Fruit fly (Drosophila melanogaster): ENCODE results near the gene CG33310.

CG33310 gene

DNA sequence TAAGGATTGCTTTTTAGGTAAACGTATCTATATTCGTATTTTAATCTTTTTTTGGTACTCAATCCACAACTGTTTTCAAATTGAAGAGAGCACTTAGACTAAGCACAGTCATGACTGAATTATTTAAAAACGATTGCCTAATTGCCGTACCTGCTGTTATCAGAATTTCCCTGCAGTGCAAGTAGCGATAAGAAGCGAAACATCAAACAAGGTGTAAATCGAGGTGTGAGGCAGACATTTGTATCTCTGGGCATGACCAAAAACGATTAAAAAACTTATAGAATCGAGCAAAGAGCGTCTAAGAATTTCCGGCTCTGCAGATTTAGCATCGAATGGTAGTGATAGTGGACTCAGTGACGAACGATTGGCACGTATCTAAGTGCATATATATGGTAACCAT lies 28.4 kb downstream of the CG33310 start:
- no peak for TF ChIP-seq CG2712 (tag; optimal IDR thresholded peaks at IDR 0.05)
- TF ChIP-seq aop (GFP tag; IDR thresholded peaks at IDR 0.05) = no peak
- no peak for TF ChIP-seq CG16863 (GFP tag; optimal IDR thresholded peaks at IDR 0.05)
- TF ChIP-seq CG2199 (GFP tag; IDR thresholded peaks at IDR 0.05) = peak; percentile 55; the same call in 1 of the 3 replicates
- TF ChIP-seq sd (tag; optimal IDR thresholded peaks at IDR 0.05) = peak; percentile 28
- no peak for TF ChIP-seq MESR4 (GFP tag; optimal IDR thresholded peaks at IDR 0.05)
- peak; percentile 55 for TF ChIP-seq sens (GFP tag)
- no peak for TF ChIP-seq nmo (GFP tag; optimal IDR thresholded peaks at IDR 0.05)
- no peak for TF ChIP-seq CG11456 (GFP tag; IDR thresholded peaks at IDR 0.05)
- no peak for TF ChIP-seq zen2 (GFP tag; IDR thresholded peaks at IDR 0.05; ENCODE audit: partially characterized antibody)

DNA sequence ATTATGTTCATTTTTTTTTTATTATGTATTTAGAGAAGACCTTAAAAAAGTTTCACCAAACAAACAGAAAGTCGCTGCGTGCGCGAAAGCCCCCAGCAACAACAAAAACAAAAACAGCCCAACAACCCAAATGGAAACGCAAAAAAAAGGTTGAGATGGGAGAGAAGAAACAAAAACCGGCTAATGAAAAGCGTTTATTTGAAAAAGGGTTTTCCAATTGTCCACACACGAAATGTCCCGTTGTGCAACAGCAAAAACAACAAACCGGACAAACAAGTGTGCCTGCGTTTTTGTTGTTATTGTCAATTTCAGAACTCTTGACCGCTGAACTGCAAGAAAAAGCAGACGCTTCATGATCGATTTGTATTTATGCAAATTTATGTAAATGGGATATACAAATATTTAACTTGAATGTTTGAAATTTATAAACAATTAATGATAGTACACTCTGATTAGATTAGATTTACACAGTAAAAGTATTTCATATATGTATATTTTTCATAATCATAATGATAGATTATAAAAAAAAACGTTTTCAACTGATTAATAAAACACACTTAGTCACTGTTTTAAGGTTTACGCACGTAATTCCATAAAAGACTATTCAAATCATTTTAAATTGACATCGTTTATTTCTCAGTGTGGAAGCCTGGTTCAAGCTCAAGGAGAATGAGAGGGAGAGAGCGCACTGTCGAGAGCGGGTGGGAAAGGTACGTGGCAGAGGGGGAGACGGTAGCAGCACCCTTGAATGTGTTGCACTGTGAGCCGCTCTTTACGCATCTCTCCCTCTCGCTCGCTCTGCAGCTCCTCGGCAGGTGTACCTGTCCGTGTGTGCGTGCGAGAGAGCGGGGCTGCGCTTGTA lies 29.9 kb downstream of the CG33310 start:
- TF ChIP-seq hbn (GFP tag; IDR thresholded peaks at IDR 0.05; ENCODE audit: partially characterized antibody) = 0 out of 2 replicates have a peak, but pooled peaks have one; percentile 21
- TF ChIP-seq CG17385 (GFP tag; optimal IDR thresholded peaks at IDR 0.05) = peak; percentile 68
- TF ChIP-seq CG32532 (GFP tag; IDR thresholded peaks at IDR 0.05) = peak; percentile 57; the same call in 1 of the 2 replicates
- TF ChIP-seq CG11504 (tag; optimal IDR thresholded peaks at IDR 0.05) = peak; percentile 85
- TF ChIP-seq vnd (GFP tag; IDR thresholded peaks at IDR 0.05; ENCODE audit: partially characterized antibody) = no peak
- peak; percentile 69 for TF ChIP-seq ap (GFP tag; IDR thresholded peaks at IDR 0.05)
- no peak for TF ChIP-seq CG8089 (GFP tag; optimal IDR thresholded peaks at IDR 0.05)
- TF ChIP-seq NK7.1 (GFP tag; optimal IDR thresholded peaks at IDR 0.05) = no peak
- TF ChIP-seq CG5953 (GFP tag; IDR thresholded peaks at IDR 0.05) = peak; percentile 40
- peak; percentile 82 for TF ChIP-seq CG8290 (GFP tag; optimal IDR thresholded peaks at IDR 0.05)
- TF ChIP-seq CG8290 (tag; optimal IDR thresholded peaks at IDR 0.05) = no peak
- no peak for TF ChIP-seq hb (GFP tag; IDR thresholded peaks at IDR 0.05; ENCODE audit: partially characterized antibody)
- TF ChIP-seq Mrtf (GFP tag; IDR thresholded peaks at IDR 0.05) = peak; percentile 68; the same call in 2 of the 3 replicates
- no peak for TF ChIP-seq Atf-2 (GFP tag; optimal IDR thresholded peaks at IDR 0.05)
- peak; percentile 59 for TF ChIP-seq lbe (GFP tag; optimal IDR thresholded peaks at IDR 0.05)
- no peak for TF ChIP-seq CG4854 (GFP tag; optimal IDR thresholded peaks at IDR 0.05)
- no peak for TF ChIP-seq CG11696 (GFP tag; IDR thresholded peaks at IDR 0.05)
- TF ChIP-seq wdn (GFP tag; IDR thresholded peaks at IDR 0.05) = no peak
- peak in 1 of 2 experiments; percentile 84 for TF ChIP-seq Eip74EF (GFP tag; optimal IDR thresholded peaks at IDR 0.05)
- peak; percentile 15 for TF ChIP-seq stwl (tag; optimal IDR thresholded peaks at IDR 0.05)
- peak; percentile 39; the same call in 1 of the 2 replicates for TF ChIP-seq toy (GFP tag; IDR thresholded peaks at IDR 0.05)
- TF ChIP-seq Fer2 (tag; optimal IDR thresholded peaks at IDR 0.05) = peak; percentile 14
- peak; percentile 63 for TF ChIP-seq CG32772 (GFP tag; IDR thresholded peaks at IDR 0.05)
- TF ChIP-seq CG10959 (GFP tag; IDR thresholded peaks at IDR 0.05) = peak; percentile 76
- TF ChIP-seq yki (optimal IDR thresholded peaks at IDR 0.05) = peak; percentile 67
- no peak for TF ChIP-seq nerfin-2 (GFP tag; IDR thresholded peaks at IDR 0.05; ENCODE audit: partially characterized antibody)
- peak; percentile 86 for TF ChIP-seq Xrp1 (GFP tag; IDR thresholded peaks at IDR 0.05)
- peak; percentile 73 for TF ChIP-seq CG15601 (tag; optimal IDR thresholded peaks at IDR 0.05)
- peak; percentile 67; the same call in 1 of the 2 replicates for TF ChIP-seq Ada2b (GFP tag; IDR thresholded peaks at IDR 0.05)
- TF ChIP-seq dimm (GFP tag; IDR thresholded peaks at IDR 0.05) = no peak
- TF ChIP-seq seq (GFP tag; IDR thresholded peaks at IDR 0.05) = peak; percentile 52
- peak; percentile 71 for TF ChIP-seq Ssrp (tag; optimal IDR thresholded peaks at IDR 0.05)
- TF ChIP-seq CG4617 (GFP tag; optimal IDR thresholded peaks at IDR 0.05; ENCODE audit: borderline replicate concordance) = peak; percentile 13
- TF ChIP-seq Abd-B (GFP tag; optimal IDR thresholded peaks at IDR 0.05) = peak; percentile 31
- peak; percentile 76 for TF ChIP-seq HHEX (GFP tag; optimal IDR thresholded peaks at IDR 0.05)
- no peak for TF ChIP-seq ac (GFP tag; optimal IDR thresholded peaks at IDR 0.05)
- peak; percentile 31 for TF ChIP-seq fd3F (GFP tag; optimal IDR thresholded peaks at IDR 0.05)
- TF ChIP-seq luna (GFP tag; optimal IDR thresholded peaks at IDR 0.05) = no peak
